Worm (Caenorhabditis elegans): ENCODE measurements around the gene F44D12.10.

The F44D12.10 gene

DNA sequence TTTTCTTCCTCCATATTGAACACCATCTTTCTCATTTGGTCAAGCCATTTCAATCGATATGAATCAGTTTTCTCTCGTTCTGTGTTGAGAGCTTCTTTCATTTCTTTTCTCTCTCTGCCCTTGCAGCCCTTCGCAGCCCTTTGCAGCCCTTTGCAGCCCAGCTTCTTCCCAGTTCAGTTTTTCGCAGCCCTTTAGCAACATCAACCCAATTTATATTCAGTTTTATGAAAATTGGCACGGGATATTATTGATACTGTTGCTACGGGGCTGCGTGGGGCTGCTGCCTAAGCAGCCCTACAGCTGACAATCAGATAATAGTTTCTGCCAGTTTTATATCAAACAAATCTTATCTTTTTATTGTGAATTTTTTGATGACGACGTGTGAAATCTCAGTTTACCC is at the start of gene F44D12.10:
Gene F44D12.10, minus strand, starts transcription at position 101 of the 400 bp plus-strand sequence.
- no peak for TF ChIP-seq unc-62 (GFP tag; optimal IDR thresholded peaks at IDR 0.05)

DNA sequence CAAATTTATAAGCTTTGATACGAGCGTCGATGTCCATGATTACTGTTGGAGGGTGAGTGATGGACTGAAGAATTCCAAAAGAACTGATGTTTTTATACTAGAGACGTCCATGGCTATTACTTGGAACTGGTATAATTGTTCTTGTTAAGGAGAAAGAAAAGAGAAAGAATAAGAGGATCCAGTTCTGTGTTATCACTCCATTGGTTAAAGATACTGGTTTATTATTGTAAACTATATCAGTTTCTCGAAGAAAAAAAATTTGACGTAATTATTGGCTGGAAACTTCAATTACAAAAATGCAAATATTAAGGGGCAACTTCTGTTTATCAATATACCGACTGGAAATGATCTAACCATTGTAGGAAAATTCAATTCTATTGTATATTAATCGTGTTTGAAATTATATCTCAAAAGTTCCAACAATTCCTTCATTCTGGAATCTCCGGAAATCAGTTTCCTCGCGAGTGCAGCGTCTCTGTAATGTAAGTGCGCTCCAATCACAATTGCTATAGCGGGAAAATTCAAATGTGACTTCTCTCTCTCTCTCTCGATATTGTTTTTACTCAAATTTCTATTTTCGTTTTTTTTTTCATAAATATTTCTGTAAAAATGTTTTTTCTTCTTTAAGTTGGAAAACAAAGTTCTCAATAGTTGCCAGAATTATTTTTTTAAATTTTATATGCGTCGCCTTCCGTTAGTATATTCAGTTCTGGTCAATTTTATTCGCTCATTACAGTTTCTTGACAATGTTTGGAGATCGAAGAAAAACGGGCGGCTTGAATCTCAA is 48.7 kb upstream of the F44D12.10 start, which contains the start of the genes col-2 and ndc-80:
Gene col-2, minus strand, starts transcription at position 51 of the 787 bp plus-strand sequence.
Gene ndc-80, plus strand, starts transcription at position 737 of the 787 bp plus-strand sequence.
- TF ChIP-seq unc-62 (GFP tag; optimal IDR thresholded peaks at IDR 0.05) = no peak

DNA sequence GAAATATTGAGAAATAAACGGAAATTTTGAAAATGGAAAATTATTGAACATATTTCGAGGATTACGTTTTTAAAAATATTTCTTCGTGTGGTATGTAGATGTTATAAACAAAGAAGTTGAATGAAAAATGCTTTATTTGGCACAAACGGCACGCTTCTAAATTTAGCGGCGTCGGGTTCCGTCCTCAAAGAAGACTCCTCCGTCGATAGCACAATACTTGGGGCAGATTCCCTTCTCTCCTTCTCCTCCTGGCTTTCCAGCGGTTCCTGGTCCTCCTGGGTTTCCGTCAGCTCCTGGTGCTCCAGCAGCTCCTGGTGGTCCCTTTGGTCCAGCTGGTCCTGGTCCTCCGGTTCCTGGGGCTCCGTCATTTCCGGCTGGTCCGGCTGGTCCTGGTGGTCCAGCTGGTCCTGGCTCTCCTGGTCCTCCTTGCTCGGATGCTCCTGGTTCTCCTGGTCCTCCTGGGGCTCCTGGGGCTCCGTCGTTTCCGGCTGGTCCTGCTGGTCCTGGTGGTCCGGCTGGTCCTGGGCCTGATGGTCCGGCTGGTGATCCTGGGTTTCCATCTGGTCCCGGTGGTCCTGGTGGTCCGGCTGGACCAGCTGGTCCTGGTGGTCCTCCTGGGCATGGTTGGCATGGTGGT is 47.6 kb upstream of the F44D12.10 start, which contains the start of gene W01B6.8:
Gene W01B6.8, minus strand, starts transcription at position 51 of the 637 bp plus-strand sequence.
- TF ChIP-seq unc-62 (GFP tag; optimal IDR thresholded peaks at IDR 0.05) = no peak

DNA sequence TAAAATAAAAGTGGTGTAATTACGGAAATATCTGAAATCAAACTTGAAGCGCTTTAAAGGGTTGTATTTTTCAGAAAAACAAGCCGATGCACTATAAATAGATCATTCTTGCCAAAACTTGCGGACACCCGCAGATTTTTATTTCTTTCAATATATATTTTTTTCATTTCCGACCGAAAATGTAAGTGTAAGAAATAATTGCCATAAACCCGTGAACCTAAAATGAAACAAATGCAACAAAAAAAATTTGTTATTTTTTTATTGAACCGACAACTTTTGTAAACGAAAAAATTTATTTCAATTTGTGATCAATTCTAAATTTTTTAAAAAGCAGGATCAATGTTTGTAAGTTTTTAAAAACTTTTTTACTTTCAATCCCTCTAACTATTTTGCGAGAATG is 44.0 kb upstream of the F44D12.10 start, which contains the start of gene W01B6.6:
Gene W01B6.6, plus strand, starts transcription at position 301 of the 400 bp plus-strand sequence.
- TF ChIP-seq unc-62 (GFP tag; optimal IDR thresholded peaks at IDR 0.05) = no peak

DNA sequence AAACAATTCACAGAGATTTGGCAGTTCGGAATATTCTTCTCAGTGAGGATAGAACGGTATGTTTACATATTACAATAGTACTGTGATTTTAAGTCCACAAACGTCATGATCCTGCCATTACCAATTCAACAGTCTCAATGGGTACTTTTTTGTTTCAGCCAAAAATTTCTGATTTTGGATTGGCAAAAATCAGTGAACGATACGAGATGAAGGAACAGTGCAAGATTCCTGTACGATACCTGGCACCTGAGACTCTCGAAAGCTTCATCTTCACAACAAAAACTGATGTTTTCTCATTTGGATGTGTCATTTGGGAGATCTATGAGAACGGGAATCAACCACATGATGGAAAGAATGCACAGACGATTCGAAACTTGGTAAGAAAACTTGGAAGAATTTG is 41.1 kb upstream of the F44D12.10 start:
- TF ChIP-seq unc-62 (GFP tag; optimal IDR thresholded peaks at IDR 0.05) = no peak

DNA sequence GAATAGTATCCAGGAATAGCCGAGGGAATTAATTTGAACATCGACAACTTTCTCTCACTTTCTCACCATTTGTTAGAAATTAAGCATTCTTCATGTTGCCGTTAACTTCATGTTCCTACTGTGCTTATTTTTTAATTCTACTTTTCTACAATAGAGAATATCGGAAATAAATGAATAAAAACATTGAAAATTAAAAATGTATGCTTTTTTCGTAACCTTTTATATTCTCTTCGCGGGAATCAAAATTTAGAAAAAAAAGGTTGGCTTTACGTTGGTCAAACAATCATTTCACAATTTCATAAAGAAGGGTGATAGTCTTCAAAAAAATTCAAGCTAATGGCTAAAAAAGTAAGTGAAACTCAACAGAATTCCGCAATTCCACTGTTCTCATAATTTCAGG is 39.0 kb upstream of the F44D12.10 start, which contains the start of gene W01B6.5:
Gene W01B6.5, plus strand, starts transcription at position 301 of the 400 bp plus-strand sequence.
- no peak for TF ChIP-seq unc-62 (GFP tag; optimal IDR thresholded peaks at IDR 0.05)

DNA sequence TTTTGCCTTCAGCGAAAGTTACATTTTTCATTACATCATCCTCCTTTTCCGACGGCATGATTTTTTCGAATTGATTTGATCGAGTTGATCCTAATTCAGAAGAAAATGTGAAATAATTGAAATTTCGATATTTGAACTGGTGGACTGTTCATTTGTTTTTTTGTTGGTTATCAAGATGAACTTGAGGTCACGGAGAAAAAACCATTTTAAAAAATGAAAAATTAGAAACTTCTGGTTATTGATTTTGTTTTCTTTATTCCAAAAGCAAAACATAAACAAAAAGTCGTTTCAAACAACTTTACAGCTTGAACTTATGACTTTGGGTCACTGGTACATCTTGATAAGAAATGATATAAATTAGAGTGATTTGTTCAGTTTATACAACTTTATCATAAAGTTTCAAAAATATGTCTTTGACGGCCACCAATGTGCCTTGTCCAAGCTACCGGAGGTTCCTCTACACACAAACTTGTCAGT is 38.2 kb upstream of the F44D12.10 start, which contains the start of the genes ttbk-4 and W01B6.4:
Gene ttbk-4, minus strand, starts transcription at position 101 of the 477 bp plus-strand sequence.
Gene W01B6.4, plus strand, starts transcription at position 427 of the 477 bp plus-strand sequence.
- TF ChIP-seq unc-62 (GFP tag; optimal IDR thresholded peaks at IDR 0.05) = no peak

DNA sequence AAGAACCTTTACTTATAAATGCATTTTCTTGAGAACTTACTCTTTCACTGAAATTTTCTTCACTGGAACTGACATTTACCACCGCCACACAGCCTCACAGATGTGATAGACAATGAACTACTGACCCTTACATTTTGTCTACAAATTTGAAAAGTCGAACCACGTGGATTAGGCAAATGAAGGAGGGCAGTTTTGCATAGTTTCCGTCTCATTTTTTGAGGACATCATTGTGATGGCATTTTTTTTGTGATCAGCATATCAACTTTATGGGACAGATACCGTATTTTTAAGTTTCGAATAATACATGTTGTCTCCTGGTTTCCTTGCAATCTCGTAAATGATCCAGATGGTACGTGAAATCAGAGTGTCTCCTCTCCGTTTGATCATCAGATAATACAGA is 35.7 kb upstream of the F44D12.10 start, which contains the start of gene W01B6.3:
Gene W01B6.3, minus strand, starts transcription at position 101 of the 400 bp plus-strand sequence.
- TF ChIP-seq unc-62 (GFP tag; optimal IDR thresholded peaks at IDR 0.05) = no peak

DNA sequence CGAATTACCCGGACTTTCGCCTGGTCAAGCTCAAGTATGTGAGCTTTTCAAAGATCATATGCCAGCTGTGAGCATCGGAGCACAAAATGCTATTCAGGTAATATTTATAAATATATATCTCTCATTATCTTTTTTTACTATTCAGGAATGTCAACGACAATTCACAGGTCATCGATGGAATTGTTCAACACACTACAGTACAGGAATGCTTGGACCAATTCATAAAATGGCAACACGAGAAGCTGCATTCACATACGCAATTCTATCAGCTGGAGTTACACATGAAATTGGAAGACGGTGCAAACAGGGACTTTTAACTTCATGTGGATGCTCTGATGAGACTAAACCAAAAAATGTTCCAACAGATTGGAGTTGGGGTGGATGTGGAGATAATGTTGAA is 31.4 kb upstream of the F44D12.10 start:
- TF ChIP-seq unc-62 (GFP tag; optimal IDR thresholded peaks at IDR 0.05) = no peak

DNA sequence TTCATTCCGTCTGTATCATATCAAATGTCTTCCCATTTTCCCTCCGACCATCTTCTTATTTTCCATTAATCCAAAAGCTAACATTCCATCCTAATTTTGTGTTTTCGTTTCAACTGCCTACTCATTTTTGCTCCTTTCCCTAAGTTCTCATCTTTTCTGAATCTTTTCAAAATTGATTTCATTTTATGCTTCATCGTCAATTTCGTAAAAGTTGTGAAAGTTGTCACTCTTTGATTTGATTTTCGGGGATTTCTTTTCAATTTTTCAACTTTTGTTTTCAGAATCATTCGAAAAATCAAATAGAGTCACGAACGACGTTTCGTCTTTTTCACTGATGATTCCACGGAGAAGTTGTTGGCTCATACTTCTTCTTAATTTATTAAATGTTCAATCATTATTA is 30.7 kb upstream of the F44D12.10 start, which contains the start of gene cwn-2:
Gene cwn-2, plus strand, starts transcription at position 276 of the 400 bp plus-strand sequence.
- TF ChIP-seq unc-62 (GFP tag; optimal IDR thresholded peaks at IDR 0.05) = no peak

DNA sequence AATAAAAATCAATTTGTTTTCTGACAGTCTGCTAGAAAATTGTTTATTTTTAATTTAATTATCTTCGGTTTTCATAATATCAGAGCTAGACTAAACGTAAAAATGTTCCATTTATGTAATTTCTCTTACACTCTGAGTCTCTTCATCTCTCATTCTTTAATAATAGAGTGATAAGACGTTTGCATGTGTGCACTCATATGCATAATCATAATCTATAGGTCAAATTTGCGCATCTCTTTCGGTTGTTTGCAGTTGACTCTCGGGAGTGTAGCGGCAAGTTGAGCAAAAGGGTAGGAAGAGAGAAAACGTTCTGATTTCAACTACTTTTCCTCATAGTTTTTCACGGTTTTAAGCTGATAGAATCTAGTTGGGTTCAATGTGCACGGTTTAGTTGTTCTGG is 29.6 kb upstream of the F44D12.10 start:
- TF ChIP-seq unc-62 (GFP tag; optimal IDR thresholded peaks at IDR 0.05) = no peak

DNA sequence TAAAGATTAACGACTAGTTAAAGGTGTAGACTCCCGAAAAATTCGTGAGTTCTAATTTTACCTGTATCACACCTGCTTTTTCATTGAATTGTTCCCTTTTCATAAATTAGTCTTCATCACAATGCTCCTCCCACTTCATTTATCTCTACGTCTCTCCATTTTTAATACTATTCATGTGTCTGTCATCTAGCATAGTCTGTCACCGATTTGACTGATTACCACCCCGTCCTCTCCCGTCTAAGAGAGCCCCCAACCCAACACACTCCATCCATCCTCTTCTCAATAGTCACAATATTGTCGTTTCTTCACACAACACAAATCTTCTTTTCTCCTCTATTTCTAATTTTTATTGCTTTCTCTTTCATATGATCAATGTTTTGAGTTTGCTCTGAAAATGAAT is 28.3 kb upstream of the F44D12.10 start:
- no peak for TF ChIP-seq unc-62 (GFP tag; optimal IDR thresholded peaks at IDR 0.05)

DNA sequence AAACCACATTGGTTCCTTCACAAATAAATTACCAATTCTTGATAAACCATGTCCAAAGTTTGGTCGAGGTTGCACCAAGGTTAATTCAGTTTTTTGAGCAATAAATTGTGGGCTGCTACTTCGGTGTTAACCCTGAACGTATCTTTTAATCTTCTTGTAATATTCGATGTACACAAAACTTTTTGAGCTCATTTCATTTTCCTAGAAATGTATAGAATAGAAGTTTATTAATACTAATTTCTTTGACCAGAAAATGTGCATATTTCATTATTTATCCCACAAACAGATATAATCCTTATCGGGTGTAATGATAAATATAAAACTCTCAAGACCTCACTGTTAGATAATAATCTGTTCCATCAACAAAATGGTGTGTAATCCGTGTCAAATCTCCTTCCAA is 27.1 kb upstream of the F44D12.10 start:
- TF ChIP-seq unc-62 (GFP tag; optimal IDR thresholded peaks at IDR 0.05) = no peak

DNA sequence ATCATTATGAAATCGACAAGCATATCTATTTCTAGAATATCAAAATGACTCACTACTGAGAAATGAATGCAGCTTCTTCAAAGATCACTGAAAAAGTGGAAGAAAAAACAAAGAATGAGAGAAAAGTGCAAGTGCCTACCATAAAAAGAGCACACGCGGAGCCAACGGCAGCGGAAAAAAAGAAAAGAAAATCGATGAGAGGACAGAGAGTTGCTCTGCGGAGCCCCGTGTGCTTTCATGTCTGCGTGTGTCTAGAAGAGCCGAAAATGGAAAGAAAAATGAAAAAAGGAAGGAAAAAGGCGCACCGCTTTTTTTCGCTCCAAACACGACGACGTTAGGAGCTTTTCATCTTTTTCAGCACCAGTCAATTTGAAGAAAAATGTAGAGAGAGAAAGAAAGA is 25.9 kb upstream of the F44D12.10 start, which contains the start of gene ipla-7:
Gene ipla-7, minus strand, starts transcription at position 122 of the 400 bp plus-strand sequence.
- no peak for TF ChIP-seq unc-62 (GFP tag; optimal IDR thresholded peaks at IDR 0.05)

DNA sequence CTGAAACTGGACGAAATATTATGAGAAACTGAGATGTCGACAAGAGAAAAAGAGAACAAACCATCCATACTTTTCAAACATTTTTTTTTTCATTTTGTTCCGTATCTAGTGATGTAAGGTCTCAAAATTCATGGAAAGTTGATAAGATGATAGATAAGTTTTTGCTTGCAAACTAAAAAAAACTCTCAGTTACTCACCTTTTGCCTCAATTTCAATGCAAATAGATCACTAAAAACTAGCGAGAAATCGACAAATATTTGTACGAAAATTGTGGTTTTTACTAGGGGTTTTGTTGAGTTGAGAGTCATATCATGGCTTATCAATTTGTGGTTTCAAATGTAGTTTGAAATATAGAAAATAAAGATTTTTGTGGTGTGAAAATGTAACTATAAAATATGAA is 23.9 kb upstream of the F44D12.10 start:
- no peak for TF ChIP-seq unc-62 (GFP tag; optimal IDR thresholded peaks at IDR 0.05)

DNA sequence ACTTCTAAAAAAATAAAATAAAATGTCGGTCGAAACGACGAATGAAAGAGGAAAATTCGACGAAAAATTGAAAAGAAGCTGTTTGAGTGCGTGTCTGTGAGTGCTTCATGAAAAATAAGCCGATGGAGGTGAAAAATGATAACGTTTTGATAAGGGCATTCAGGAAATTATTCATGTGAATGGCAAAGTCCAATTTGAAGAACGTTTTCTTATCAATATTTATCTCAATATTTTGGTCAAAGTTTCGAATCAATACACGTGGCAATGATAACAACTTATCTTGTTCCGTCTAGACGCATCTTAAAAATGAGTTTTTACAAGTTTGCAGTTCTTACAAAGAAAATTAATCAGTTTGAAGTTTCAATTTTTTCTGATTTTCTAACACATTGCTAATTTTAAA is 22.3 kb upstream of the F44D12.10 start:
- TF ChIP-seq unc-62 (GFP tag; optimal IDR thresholded peaks at IDR 0.05) = no peak
